Fruit fly (Drosophila melanogaster) whole organism, embryonic: Measurements from ENCODE around the gene Jhbp2.

Source experiments
- Adf1 ChIP-seq: fragments of 200-800 bp; sonication (Bioruptor generic); IDR thresholded peaks from 2 replicates; pipeline ENCODE4 v1.3.6; 2022; ENCODE audit warnings: missing biosample characterization, missing genetic modification characterization
- Antp ChIP-seq: fragments of 200-800 bp; sonication (Bioruptor generic); optimal IDR thresholded peaks from 3 replicates; lab custom pipeline; 2016; ENCODE audit warnings: missing biosample characterization, missing genetic modification characterization
- Bdp1 ChIP-seq: fragments of 200-800 bp; sonication (Bioruptor generic); optimal IDR thresholded peaks from 3 replicates; lab custom pipeline; 2016; ENCODE audit warnings: missing biosample characterization, missing genetic modification characterization
- Bgb ChIP-seq: fragments of 200-800 bp; sonication (Bioruptor generic); IDR thresholded peaks from 2 replicates; pipeline ENCODE4 v1.3.6; 2022; ENCODE audit warnings: missing biosample characterization, missing genetic modification characterization; ENCODE audit not compliant: partially characterized antibody
- CG10431 ChIP-seq: fragments of 200-800 bp; sonication (Bioruptor generic); optimal IDR thresholded peaks from 3 replicates; lab custom pipeline; 2018; ENCODE audit warnings: missing biosample characterization, mild to moderate bottlenecking, missing genetic modification characterization
- CG10565 ChIP-seq: fragments of 200-800 bp; sonication (Bioruptor generic); optimal IDR thresholded peaks from 3 replicates; lab custom pipeline; 2016; ENCODE audit warnings: missing biosample characterization, mild to moderate bottlenecking, missing genetic modification characterization
- CG12104 ChIP-seq: fragments of 200-800 bp; sonication (Bioruptor generic); optimal IDR thresholded peaks from 3 replicates; lab custom pipeline; 2016; ENCODE audit warnings: missing biosample characterization, missing genetic modification characterization
- CG14441 ChIP-seq: fragments of 200-800 bp; sonication (Bioruptor generic); IDR thresholded peaks from 2 replicates; pipeline ENCODE4 v1.3.6; 2022; ENCODE audit warnings: missing biosample characterization, missing genetic modification characterization
- CG14965 ChIP-seq: fragments of 200-800 bp; sonication (Bioruptor generic); optimal IDR thresholded peaks from 2 replicates; lab custom pipeline; 2016; ENCODE audit warnings: missing biosample characterization, missing genetic modification characterization, borderline replicate concordance
- CG15011 ChIP-seq: fragments of 200-800 bp; sonication (Bioruptor generic); optimal IDR thresholded peaks from 3 replicates; lab custom pipeline; 2018; ENCODE audit warnings: missing biosample characterization, mild to moderate bottlenecking, missing genetic modification characterization
- CG1529 ChIP-seq: fragments of 200-800 bp; sonication (Bioruptor generic); optimal IDR thresholded peaks from 3 replicates; lab custom pipeline; 2018; ENCODE audit warnings: missing biosample characterization, missing genetic modification characterization
- CG2120 ChIP-seq: fragments of 200-800 bp; sonication (Bioruptor generic); optimal IDR thresholded peaks from 3 replicates; lab custom pipeline; 2016; ENCODE audit warnings: missing biosample characterization, missing genetic modification characterization
- CG2875 ChIP-seq: fragments of 200-800 bp; sonication (Bioruptor generic); optimal IDR thresholded peaks from 2 replicates; lab custom pipeline; 2017; ENCODE audit warnings: missing biosample characterization, mild to moderate bottlenecking, missing genetic modification characterization, missing genetic modification reagents
- CG3065 ChIP-seq: fragments of 200-800 bp; sonication (Bioruptor generic); optimal IDR thresholded peaks from 2 replicates; lab custom pipeline; 2016; ENCODE audit warnings: missing biosample characterization, missing genetic modification characterization
- CG7271 ChIP-seq: fragments of 200-800 bp; sonication (Bioruptor generic); optimal IDR thresholded peaks from 2 replicates; lab custom pipeline; 2018; ENCODE audit warnings: missing biosample characterization, mild to moderate bottlenecking, missing genetic modification characterization, moderate library complexity
- CG7987 ChIP-seq: fragments of 200-800 bp; sonication (Bioruptor generic); optimal IDR thresholded peaks from 2 replicates; lab custom pipeline; 2018; ENCODE audit warnings: missing biosample characterization, mild to moderate bottlenecking, missing genetic modification characterization, moderate library complexity
- CG8765 ChIP-seq: fragments of 200-800 bp; sonication (Bioruptor generic); IDR thresholded peaks from 2 replicates; pipeline ENCODE4 v1.3.6; 2022; ENCODE audit warnings: missing biosample characterization, missing genetic modification characterization
- CG9437 ChIP-seq: fragments of 200-800 bp; sonication (Bioruptor generic); optimal IDR thresholded peaks from 2 replicates; lab custom pipeline; 2018; ENCODE audit warnings: missing biosample characterization, mild to moderate bottlenecking, missing genetic modification characterization
- ERR ChIP-seq: fragments of 200-800 bp; sonication (Bioruptor generic); optimal IDR thresholded peaks from 2 replicates; lab custom pipeline; 2016; ENCODE audit warnings: missing biosample characterization, missing genetic modification characterization
- Elba2 ChIP-seq: fragments of 200-800 bp; sonication (Bioruptor generic); optimal IDR thresholded peaks from 3 replicates; lab custom pipeline; 2016; ENCODE audit warnings: missing biosample characterization, missing genetic modification characterization
- Ets65A ChIP-seq: fragments of 200-800 bp; sonication (Bioruptor generic); peaks from one replicate; lab custom pipeline; 2016; ENCODE audit warnings: missing biosample characterization, missing genetic modification characterization
- Ets97D ChIP-seq: fragments of 200-800 bp; sonication (Bioruptor generic); optimal IDR thresholded peaks from 3 replicates; lab custom pipeline; 2016; ENCODE audit warnings: missing biosample characterization, missing genetic modification characterization
- HLH4C ChIP-seq: fragments of 200-800 bp; sonication (Bioruptor generic); IDR thresholded peaks from 3 replicates; pipeline ENCODE4 v1.3.6; 2022; ENCODE audit warnings: missing biosample characterization, missing genetic modification characterization; ENCODE audit not compliant: partially characterized antibody
- Myb ChIP-seq: fragments of 200-800 bp; sonication (Bioruptor generic); optimal IDR thresholded peaks from 2 replicates; lab custom pipeline; 2016; ENCODE audit warnings: missing biosample characterization, missing genetic modification characterization
- NC2α ChIP-seq: fragments of 200-800 bp; sonication (Bioruptor generic); optimal IDR thresholded peaks from 2 replicates; lab custom pipeline; 2016; ENCODE audit warnings: missing biosample characterization, missing genetic modification characterization
- Ravus ChIP-seq: fragments of 200-800 bp; sonication (Bioruptor generic); IDR thresholded peaks from 2 replicates; pipeline ENCODE4 v1.3.6; 2022; ENCODE audit warnings: missing biosample characterization, missing genetic modification characterization
- Taf1 ChIP-seq: fragments of 200-800 bp; sonication (Bioruptor generic); IDR thresholded peaks from 2 replicates; pipeline ENCODE4 v1.3.6; 2022; ENCODE audit warnings: missing biosample characterization, missing genetic modification characterization
- ab ChIP-seq: fragments of 200-800 bp; sonication (Bioruptor generic); optimal IDR thresholded peaks from 2 replicates; lab custom pipeline; 2016; ENCODE audit warnings: missing biosample characterization, missing genetic modification characterization
- bsh ChIP-seq, 2 experiments: fragments of 200-800 bp; sonication (Bioruptor generic); optimal IDR thresholded peaks; 2 replicates each; lab custom pipeline; 2017 to 2018; ENCODE audit warnings: mild to moderate bottlenecking in 2 of 2, missing biosample characterization in 2 of 2, missing genetic modification characterization in 2 of 2, moderate library complexity in 1 of 2
- cg ChIP-seq: fragments of 200-800 bp; sonication (Bioruptor generic); optimal IDR thresholded peaks from 3 replicates; lab custom pipeline; 2019; ENCODE audit warnings: missing biosample characterization, mild to moderate bottlenecking, missing genetic modification characterization, moderate library complexity
- chinmo ChIP-seq: fragments of 200-800 bp; sonication (Bioruptor generic); IDR thresholded peaks from 4 replicates; pipeline ENCODE4 v1.3.6; 2022; ENCODE audit warnings: missing biosample characterization, missing genetic modification characterization; ENCODE audit not compliant: partially characterized antibody
- exex ChIP-seq: fragments of 200-800 bp; sonication (Bioruptor generic); optimal IDR thresholded peaks from 4 replicates; lab custom pipeline; 2018; ENCODE audit warnings: missing biosample characterization, mild to moderate bottlenecking, missing genetic modification characterization, moderate library complexity
- grn ChIP-seq: fragments of 200-800 bp; sonication (Bioruptor generic); optimal IDR thresholded peaks from 3 replicates; lab custom pipeline; 2017; ENCODE audit warnings: missing biosample characterization, missing genetic modification characterization
- gsb ChIP-seq: fragments of 200-800 bp; sonication (Bioruptor generic); IDR thresholded peaks from 2 replicates; pipeline ENCODE4 v1.3.6; 2022; ENCODE audit warnings: missing biosample characterization, missing genetic modification characterization
- ham ChIP-seq: fragments of 200-800 bp; sonication (Bioruptor generic); IDR thresholded peaks from 2 replicates; pipeline ENCODE4 v1.3.6; 2022; ENCODE audit warnings: missing biosample characterization, missing genetic modification characterization
- hkb ChIP-seq, 2 experiments: fragments of 200-800 bp in 1 of 2; fragments of >200 bp in 1 of 2; sonication (Bioruptor generic) in 1 of 2; IDR thresholded peaks in 1 of 2; optimal IDR thresholded peaks in 1 of 2; 2 replicates each; pipeline versions ENCODE4 v1.3.6 to Lab custom; 2017 to 2022; ENCODE audit warnings: missing biosample characterization in 1 of 2, missing genetic modification characterization in 1 of 2
- insv ChIP-seq, 2 experiments: fragments of 200-800 bp; sonication (Bioruptor generic); optimal IDR thresholded peaks; 3 replicates each; lab custom pipeline; 2016 to 2018; ENCODE audit warnings: missing biosample characterization in 2 of 2, missing genetic modification characterization in 2 of 2
- knrl ChIP-seq: fragments of 200-800 bp; sonication (Bioruptor generic); IDR thresholded peaks from 3 replicates; pipeline ENCODE4 v1.3.6; 2022; ENCODE audit warnings: missing biosample characterization, missing genetic modification characterization; ENCODE audit not compliant: partially characterized antibody
- luna ChIP-seq: fragments of 200-800 bp; sonication (Bioruptor generic); optimal IDR thresholded peaks from 2 replicates; lab custom pipeline; 2016; ENCODE audit warnings: missing biosample characterization, missing genetic modification characterization
- maf-S ChIP-seq: fragments of 200-800 bp; sonication (Bioruptor generic); optimal IDR thresholded peaks from 2 replicates; lab custom pipeline; 2016; ENCODE audit warnings: missing biosample characterization, missing genetic modification characterization
- peb ChIP-seq: fragments of 200-800 bp; sonication (Bioruptor generic); IDR thresholded peaks from 2 replicates; pipeline ENCODE4 v1.3.6; 2022; ENCODE audit warnings: missing biosample characterization, missing genetic modification characterization
- pnt ChIP-seq: fragments of 200-800 bp; sonication (Bioruptor generic); optimal IDR thresholded peaks from 3 replicates; lab custom pipeline; 2016; ENCODE audit warnings: missing biosample characterization, missing genetic modification characterization
- repo ChIP-seq: fragments of 200-800 bp; sonication (Bioruptor generic); optimal IDR thresholded peaks from 2 replicates; lab custom pipeline; 2016; ENCODE audit warnings: missing biosample characterization, missing genetic modification characterization
- ro ChIP-seq: fragments of 200-800 bp; sonication (Bioruptor generic); IDR thresholded peaks from 2 replicates; pipeline ENCODE4 v1.3.6; 2022; ENCODE audit warnings: missing biosample characterization, missing genetic modification characterization
- slou ChIP-seq: fragments of 200-800 bp; sonication (Bioruptor generic); optimal IDR thresholded peaks from 3 replicates; lab custom pipeline; 2016; ENCODE audit warnings: missing biosample characterization, missing genetic modification characterization
- sna ChIP-seq: fragments of 200-800 bp; sonication (Bioruptor generic); IDR thresholded peaks from 2 replicates; pipeline ENCODE4 v1.3.6; 2022; ENCODE audit warnings: missing biosample characterization, missing genetic modification characterization; ENCODE audit not compliant: partially characterized antibody
- stc ChIP-seq: fragments of 200-800 bp; sonication (Bioruptor generic); IDR thresholded peaks from 2 replicates; pipeline ENCODE4 v1.3.6; 2022; ENCODE audit warnings: missing biosample characterization, missing genetic modification characterization
- tup ChIP-seq: fragments of 200-800 bp; sonication (Bioruptor generic); optimal IDR thresholded peaks from 2 replicates; lab custom pipeline; 2016; ENCODE audit warnings: missing biosample characterization, mild to moderate bottlenecking, missing genetic modification characterization, moderate library complexity
- vfl ChIP-seq: fragments of 200-800 bp; sonication (Bioruptor generic); optimal IDR thresholded peaks from 2 replicates; lab custom pipeline; 2016; ENCODE audit warnings: missing biosample characterization, missing genetic modification characterization
- zfh2 ChIP-seq: fragments of 200-800 bp; sonication (Bioruptor generic); optimal IDR thresholded peaks from 2 replicates; lab custom pipeline; 2016; ENCODE audit warnings: missing biosample characterization, missing genetic modification characterization

Jhbp2 gene

dm6 chr3R:5010153-5010552 is 49.0 kb upstream of the Jhbp2 start (continued):
- TF ChIP-seq pnt (GFP tag; lab: Kevin White, UChicago) (peak; percentile 91), bsh (GFP tag; optimal IDR thresholded peaks at IDR 0.05; lab: Kevin White, UChicago) (peak; percentile 86 to 95), CG10431 (peak; percentile 81), CG15011 (GFP tag; lab: Kevin White, UChicago) (peak; percentile 78), Ravus (GFP tag; lab: Robert Waterston, UW) (peak; percentile 68), Taf1 (0 out of 2 replicates have a peak, but pooled peaks have one; percentile 16), Ets97D (GFP tag; lab: Kevin White, UChicago) (peak; percentile 62), HLH4C (GFP tag; lab: Robert Waterston, UW) (no peak), CG1529 (GFP tag; lab: Kevin White, UChicago) (peak; percentile 89), CG2120 (peak; percentile 82), hkb (optimal IDR thresholded peaks at IDR 0.05; lab: Kevin White, UChicago) (no peak), hkb (GFP tag; IDR thresholded peaks at IDR 0.05; lab: Robert Waterston, UW) (peak; percentile 96), CG9437 (GFP tag; lab: Kevin White, UChicago) (peak; percentile 85), luna (GFP tag; lab: Kevin White, UChicago) (peak; percentile 55), maf-S (GFP tag; lab: Kevin White, UChicago) (peak; percentile 86), ro (GFP tag; lab: Robert Waterston, UW) (peak; percentile 81; the same call in 1 of the 2 replicates), CG10565 (GFP tag; lab: Kevin White, UChicago) (peak; percentile 68), CG14965 (GFP tag; lab: Kevin White, UChicago) (no peak), gsb (peak; percentile 82), CG8765 (GFP tag; lab: Robert Waterston, UW) (peak; percentile 57; the same call in 1 of the 2 replicates), ab (GFP tag; lab: Kevin White, UChicago) (peak; percentile 76), Bdp1 (GFP tag; lab: Kevin White, UChicago) (peak; percentile 77), CG2875 (GFP tag; lab: Kevin White, UChicago) (peak; percentile 90), sna (GFP tag; lab: Robert Waterston, UW) (no peak), Adf1 (GFP tag; lab: Robert Waterston, UW) (0 out of 2 replicates have a peak, but pooled peaks have one; percentile 33), Antp (GFP tag; lab: Kevin White, UChicago) (peak; percentile 88), tup (GFP tag; lab: Kevin White, UChicago) (peak; percentile 71), grn (GFP tag; lab: Kevin White, UChicago) (peak; percentile 86), insv (GFP tag; optimal IDR thresholded peaks at IDR 0.05; lab: Kevin White, UChicago) (peak in 1 of 2 experiments; percentile 22), CG7271 (tag; lab: Kevin White, UChicago) (peak; percentile 60), CG7987 (peak; percentile 61), stc (GFP tag; lab: Robert Waterston, UW) (peak; percentile 87), ERR (GFP tag; lab: Kevin White, UChicago) (peak; percentile 67), CG14441 (GFP tag; lab: Robert Waterston, UW) (peak; percentile 92), NC2α (GFP tag; lab: Kevin White, UChicago) (peak; percentile 69), CG3065 (peak; percentile 78), Elba2 (GFP tag; lab: Kevin White, UChicago) (no peak), cg (no peak), zfh2 (GFP tag; lab: Kevin White, UChicago) (peak; percentile 30), knrl (GFP tag; lab: Robert Waterston, UW) (no peak), slou (GFP tag; lab: Kevin White, UChicago) (peak; percentile 78), vfl (peak; percentile 61), Myb (GFP tag; lab: Kevin White, UChicago) (peak; percentile 80), exex (peak; percentile 43), chinmo (0 out of 4 replicates have a peak, but pooled peaks have one; percentile 30), Ets65A (GFP tag; lab: Kevin White, UChicago) (peak; percentile 98), repo (peak; percentile 82), Bgb (no peak), peb (GFP tag; lab: Robert Waterston, UW) (peak; percentile 82), ham (no peak), CG12104 (peak; percentile 84)
